Worm (Caenorhabditis elegans) whole organism, L1 larva: ENCODE results near the gene rde-1.
A peak's percentile ranks its signal among the peaks of the same experiment; 100 is the strongest.

Experiments used
- C04F5.9 ChIP-seq: sonication (generic microtip); optimal IDR thresholded peaks from 2 replicates; lab custom pipeline; 2016; ENCODE audit warnings: missing genetic modification characterization, missing compliant biosample characterization
- F16B12.6 ChIP-seq: fragments of 150-350 bp; optimal IDR thresholded peaks from 2 replicates; lab custom pipeline; 2014; ENCODE audit warnings: missing biosample characterization, missing genetic modification characterization
- ama-1 ChIP-seq: fragments of 150-350 bp; optimal IDR thresholded peaks from 2 replicates; lab custom pipeline; 2014
- ceh-8 ChIP-seq: fragments of 200-800 bp; sonication (Bioruptor generic); optimal IDR thresholded peaks from 2 replicates; lab custom pipeline; 2018; ENCODE audit warnings: mild to moderate bottlenecking, missing genetic modification characterization, moderate library complexity, missing compliant biosample characterization
- ceh-88 ChIP-seq: fragments of 200-800 bp; sonication (Bioruptor generic); IDR thresholded peaks from 2 replicates; pipeline ENCODE4 v1.3.6; 2022; ENCODE audit warnings: missing genetic modification characterization, missing compliant biosample characterization
- dsc-1 ChIP-seq: sonication (generic microtip); optimal IDR thresholded peaks from 2 replicates; lab custom pipeline; 2016; ENCODE audit warnings: mild to moderate bottlenecking, missing genetic modification characterization, missing compliant biosample characterization
- efl-1 ChIP-seq, 4 experiments: fragments of 150-350 bp; optimal IDR thresholded peaks in 3 of 4; peaks in 1 of 4; 1 replicate in 1 of 4; 2 replicates in 3 of 4; lab custom pipeline; 2014; ENCODE audit warnings: missing biosample characterization in 2 of 4, missing genetic modification characterization in 2 of 4, missing genetic modification reagents in 2 of 4
- egl-13 ChIP-seq: sonication (generic microtip); optimal IDR thresholded peaks from 2 replicates; lab custom pipeline; 2016; ENCODE audit warnings: missing genotype, missing genetic modification reagents, missing genetic modification characterization, missing compliant biosample characterization
- egl-27 ChIP-seq, 2 experiments: fragments of 150-350 bp in 1 of 2; sonication (generic microtip); optimal IDR thresholded peaks; 3 replicates each; lab custom pipeline; 2017 to 2018; ENCODE audit warnings: missing biosample characterization in 2 of 2, missing genetic modification characterization in 2 of 2, missing genetic modification reagents in 2 of 2
- elt-2 ChIP-seq: sonication (generic microtip); optimal IDR thresholded peaks from 2 replicates; lab custom pipeline; 2016; ENCODE audit warnings: missing genetic modification characterization, mild to moderate bottlenecking, inconsistent platforms, missing compliant biosample characterization, missing genetic modification reagents
- elt-3 ChIP-seq, 6 experiments: fragments of 150-350 bp in 1 of 6; sonication (generic microtip); optimal IDR thresholded peaks; 2 replicates each; lab custom pipeline; 2017 to 2018; ENCODE audit warnings: missing biosample characterization in 6 of 6, missing genetic modification characterization in 6 of 6, inconsistent platforms in 1 of 6
- ets-5 ChIP-seq: fragments of 200-800 bp; sonication (Bioruptor generic); IDR thresholded peaks from 2 replicates; pipeline ENCODE4 v1.3.6; 2022; ENCODE audit warnings: missing genetic modification characterization, missing compliant biosample characterization
- fkh-10 ChIP-seq: sonication (generic microtip); optimal IDR thresholded peaks from 2 replicates; lab custom pipeline; 2017; ENCODE audit warnings: missing biosample characterization, missing genetic modification reagents, missing genetic modification characterization
- fkh-4 ChIP-seq: sonication (generic microtip); optimal IDR thresholded peaks from 2 replicates; lab custom pipeline; 2016; ENCODE audit warnings: missing compliant biosample characterization, missing genetic modification characterization, borderline replicate concordance
- fkh-8 ChIP-seq: sonication (generic microtip); optimal IDR thresholded peaks from 2 replicates; lab custom pipeline; 2016; ENCODE audit warnings: mild to moderate bottlenecking, missing genetic modification characterization, missing compliant biosample characterization
- grh-1 ChIP-seq: fragments of 200-800 bp; sonication (Bioruptor generic); IDR thresholded peaks from 2 replicates; pipeline ENCODE4 v1.3.6; 2022; ENCODE audit warnings: missing genetic modification reagents, missing genetic modification characterization, missing compliant biosample characterization
- hlh-17 ChIP-seq: fragments of 200-800 bp; sonication (Bioruptor generic); optimal IDR thresholded peaks from 2 replicates; lab custom pipeline; 2018; ENCODE audit warnings: missing genetic modification characterization, mild to moderate bottlenecking, missing compliant biosample characterization, moderate library complexity, borderline replicate concordance
- irx-1 ChIP-seq: sonication (generic microtip); optimal IDR thresholded peaks from 2 replicates; lab custom pipeline; 2016; ENCODE audit warnings: missing genetic modification characterization, missing compliant biosample characterization
- isw-1 ChIP-seq: fragments of 200-800 bp; sonication (Bioruptor generic); IDR thresholded peaks from 2 replicates; pipeline ENCODE4 v1.3.6; 2022; ENCODE audit warnings: missing genetic modification characterization, missing compliant biosample characterization
- jun-1 ChIP-seq: fragments of 150-350 bp; optimal IDR thresholded peaks from 2 replicates; lab custom pipeline; 2014; ENCODE audit warnings: missing biosample characterization, missing genetic modification reagents, missing genetic modification characterization
- lin-14 ChIP-seq: fragments of 200-800 bp; sonication (Bioruptor generic); optimal IDR thresholded peaks from 2 replicates; lab custom pipeline; 2018; ENCODE audit warnings: mild to moderate bottlenecking, missing genetic modification characterization, moderate library complexity, missing compliant biosample characterization
- lin-15B ChIP-seq: fragments of 150-350 bp; sonication (generic microtip); optimal IDR thresholded peaks from 3 replicates; lab custom pipeline; 2014; ENCODE audit warnings: missing biosample characterization, missing genetic modification characterization
- lir-3 ChIP-seq: sonication (generic microtip); optimal IDR thresholded peaks from 2 replicates; lab custom pipeline; 2016; ENCODE audit warnings: mild to moderate bottlenecking, missing genetic modification characterization, moderate library complexity, missing compliant biosample characterization; ENCODE audit not compliant: poor library complexity
- mef-2 ChIP-seq: fragments of 150-350 bp; optimal IDR thresholded peaks from 2 replicates; lab custom pipeline; 2014; ENCODE audit warnings: missing biosample characterization, missing genetic modification characterization
- mep-1 ChIP-seq: fragments of 150-350 bp; optimal IDR thresholded peaks from 2 replicates; lab custom pipeline; 2014; ENCODE audit warnings: missing biosample characterization, missing genetic modification characterization
- nhr-11 ChIP-seq: fragments of 150-350 bp; optimal IDR thresholded peaks from 2 replicates; lab custom pipeline; 2014; ENCODE audit warnings: missing biosample characterization, missing genetic modification characterization
- nhr-20 ChIP-seq: sonication (generic microtip); optimal IDR thresholded peaks from 2 replicates; lab custom pipeline; 2016; ENCODE audit warnings: mild to moderate bottlenecking, missing genetic modification characterization, missing compliant biosample characterization
- nhr-28 ChIP-seq: fragments of 150-350 bp; optimal IDR thresholded peaks from 2 replicates; lab custom pipeline; 2014; ENCODE audit warnings: missing biosample characterization, missing genetic modification characterization
- nhr-47 ChIP-seq: sonication (generic microtip); optimal IDR thresholded peaks from 2 replicates; lab custom pipeline; 2016; ENCODE audit warnings: mild to moderate bottlenecking, missing genetic modification characterization, moderate library complexity, missing compliant biosample characterization
- nhr-71 ChIP-seq: sonication (generic microtip); optimal IDR thresholded peaks from 2 replicates; lab custom pipeline; 2016; ENCODE audit warnings: mild to moderate bottlenecking, missing genetic modification characterization, moderate library complexity, missing compliant biosample characterization
- pax-3 ChIP-seq: fragments of 200-800 bp; sonication (Bioruptor generic); optimal IDR thresholded peaks from 2 replicates; lab custom pipeline; 2018; ENCODE audit warnings: mild to moderate bottlenecking, missing genetic modification characterization, moderate library complexity, missing compliant biosample characterization
- pqm-1 ChIP-seq: sonication (generic microtip); optimal IDR thresholded peaks from 3 replicates; lab custom pipeline; 2017; ENCODE audit warnings: missing biosample characterization, missing genetic modification characterization
- rnt-1 ChIP-seq: sonication (generic microtip); optimal IDR thresholded peaks from 2 replicates; lab custom pipeline; 2016; ENCODE audit warnings: mild to moderate bottlenecking, missing genetic modification characterization, moderate library complexity, missing compliant biosample characterization
- skn-1 ChIP-seq: fragments of 150-350 bp; optimal IDR thresholded peaks from 2 replicates; lab custom pipeline; 2014; ENCODE audit warnings: missing biosample characterization, missing genetic modification characterization
- swsn-7 ChIP-seq: sonication (generic microtip); optimal IDR thresholded peaks from 2 replicates; lab custom pipeline; 2016; ENCODE audit warnings: missing genetic modification characterization, missing compliant biosample characterization
- unc-30 ChIP-seq: sonication (generic microtip); optimal IDR thresholded peaks from 2 replicates; lab custom pipeline; 2017; ENCODE audit warnings: missing biosample characterization, missing genetic modification characterization
- unc-62 ChIP-seq: fragments of 150-350 bp; optimal IDR thresholded peaks from 2 replicates; lab custom pipeline; 2014; ENCODE audit warnings: missing biosample characterization, missing genetic modification reagents, missing genetic modification characterization
- unc-86 ChIP-seq: sonication (generic microtip); optimal IDR thresholded peaks from 2 replicates; lab custom pipeline; 2016; ENCODE audit warnings: missing genetic modification characterization, missing compliant biosample characterization
- unc-98 ChIP-seq: fragments of 200-800 bp; sonication (Bioruptor generic); IDR thresholded peaks from 2 replicates; pipeline ENCODE4 v1.3.6; 2022; ENCODE audit warnings: missing genetic modification characterization, missing compliant biosample characterization
- vab-15 ChIP-seq: sonication (generic microtip); optimal IDR thresholded peaks from 2 replicates; lab custom pipeline; 2017; ENCODE audit warnings: missing genotype, mild to moderate bottlenecking, missing genetic modification characterization, missing compliant biosample characterization
- zip-4 ChIP-seq: fragments of 200-800 bp; sonication (Bioruptor generic); optimal IDR thresholded peaks from 2 replicates; lab custom pipeline; 2018; ENCODE audit warnings: mild to moderate bottlenecking, missing genetic modification characterization, moderate library complexity, missing compliant biosample characterization
- ztf-4 ChIP-seq: fragments of 150-350 bp; optimal IDR thresholded peaks from 2 replicates; lab custom pipeline; 2014; ENCODE audit warnings: missing biosample characterization, missing genetic modification characterization

The rde-1 gene

ce11 chrV:9970119-9970518 is 21.3 kb downstream of the rde-1 start (continued):
- no peak for TF ChIP-seq unc-62 (GFP tag; lab: Kevin White, UChicago)
- TF ChIP-seq elt-2 (tag; lab: Kevin White, UChicago), result no peak
- TF ChIP-seq irx-1, result peak; percentile 2
- TF ChIP-seq F16B12.6, result peak; percentile 30
- TF ChIP-seq fkh-4, result no peak
- peak; percentile 36 for TF ChIP-seq lin-15B (tag; lab: Kevin White, UChicago)
- peak; percentile 4 for TF ChIP-seq jun-1
- TF ChIP-seq swsn-7, result peak; percentile 72
- no peak for TF ChIP-seq nhr-11 (tag; lab: Kevin White, UChicago)
- TF ChIP-seq mep-1 (tag; lab: Kevin White, UChicago), result peak; percentile 72
- no peak for TF ChIP-seq zip-4 (GFP tag; lab: Kevin White, UChicago)
- peak; percentile 17 for TF ChIP-seq ceh-8 (GFP tag; lab: Kevin White, UChicago)
- TF ChIP-seq ceh-88 (GFP tag; lab: Robert Waterston, UW), result 0 out of 2 replicates have a peak, but pooled peaks have one; percentile 44
- TF ChIP-seq ama-1 (lab: Kevin White, UChicago), result no peak
- peak; percentile 36 to 59 for TF ChIP-seq efl-1 (optimal IDR thresholded peaks at IDR 0.05; lab: Kevin White, UChicago)
- TF ChIP-seq efl-1 (GFP tag; optimal IDR thresholded peaks at IDR 0.05 in 1 of 2; lab: Kevin White, UChicago), result peak; percentile 42 to 96
- peak; percentile 63 for TF ChIP-seq dsc-1 (tag; lab: Kevin White, UChicago)
- no peak for TF ChIP-seq ztf-4 (tag; lab: Kevin White, UChicago)
- no peak for TF ChIP-seq fkh-10
- peak; percentile 75 for TF ChIP-seq nhr-71
- TF ChIP-seq unc-86 (tag; lab: Kevin White, UChicago), result peak; percentile 55
- TF ChIP-seq skn-1 (tag; lab: Kevin White, UChicago), result peak; percentile 76
- peak; percentile 52 for TF ChIP-seq lir-3
- TF ChIP-seq C04F5.9 (tag; lab: Kevin White, UChicago), result peak; percentile 22
- TF ChIP-seq pax-3 (tag; lab: Kevin White, UChicago), result peak; percentile 47
- TF ChIP-seq grh-1 (GFP tag; lab: Robert Waterston, UW), result peak; percentile 31; the same call in 1 of the 2 replicates
- TF ChIP-seq, all 84 proteins: peak for 40

- no peak for TF ChIP-seq rnt-1 (tag; lab: Kevin White, UChicago)
- TF ChIP-seq fkh-8, result peak; percentile 33
- TF ChIP-seq lin-14, result peak; percentile 21
Observed at ce11 chrV:9965891-9966290, 25.6 kb downstream of the rde-1 start.

- TF ChIP-seq efl-1 (optimal IDR thresholded peaks at IDR 0.05; lab: Kevin White, UChicago), result no peak
- peak in 1 of 2 experiments; percentile 88 for TF ChIP-seq efl-1 (GFP tag; optimal IDR thresholded peaks at IDR 0.05 in 1 of 2; lab: Kevin White, UChicago)
- no peak for TF ChIP-seq irx-1
- no peak for TF ChIP-seq pqm-1 (tag; lab: Kevin White, UChicago)
- no peak for TF ChIP-seq ets-5
- no peak for TF ChIP-seq vab-15 (tag; lab: Kevin White, UChicago)
- TF ChIP-seq fkh-8, result peak; percentile 50
- TF ChIP-seq nhr-47 (tag; lab: Kevin White, UChicago), result peak; percentile 1
- TF ChIP-seq mef-2, result no peak
- TF ChIP-seq unc-30 (tag; lab: Kevin White, UChicago), result no peak
- no peak for TF ChIP-seq skn-1 (tag; lab: Kevin White, UChicago)
- no peak for TF ChIP-seq isw-1 (GFP tag; lab: Robert Waterston, UW)
- TF ChIP-seq egl-27 (tag; optimal IDR thresholded peaks at IDR 0.05; lab: Kevin White, UChicago), result no peak
- no peak for TF ChIP-seq nhr-28 (tag; lab: Kevin White, UChicago)
- TF ChIP-seq dsc-1 (tag; lab: Kevin White, UChicago), result peak; percentile 32
- no peak for TF ChIP-seq hlh-17
- TF ChIP-seq nhr-20 (tag; lab: Kevin White, UChicago), result no peak
- no peak for TF ChIP-seq C04F5.9 (tag; lab: Kevin White, UChicago)
- TF ChIP-seq egl-13, result no peak
- TF ChIP-seq unc-86 (tag; lab: Kevin White, UChicago), result no peak
- TF ChIP-seq elt-3 (tag; optimal IDR thresholded peaks at IDR 0.05; lab: Kevin White, UChicago), result no peak
- TF ChIP-seq lin-14, result peak; percentile 54
- TF ChIP-seq unc-98 (GFP tag; lab: Robert Waterston, UW), result no peak
Observed at ce11 chrV:9964152-9964785, 27.2 kb downstream of the rde-1 start.
